Worm (Caenorhabditis elegans) whole organism, midembryonic: ENCODE data around the gene Y53C12A.8.

Source experiments
- med-1 ChIP-seq: sonication (generic microtip); optimal IDR thresholded peaks from 2 replicates; lab custom pipeline; 2017; ENCODE audit warnings: missing genetic modification characterization, mild to moderate bottlenecking, missing compliant biosample characterization, antibody characterized with exemption, missing genetic modification reagents; ENCODE audit not compliant: insufficient read depth
- ztf-29 ChIP-seq: fragments of 200-800 bp; sonication (Bioruptor generic); IDR thresholded peaks from 2 replicates; pipeline ENCODE4 v1.3.6; 2022; ENCODE audit warnings: missing genetic modification reagents, missing genetic modification characterization, missing compliant biosample characterization

ce11 chrII:9713083-9713482 is 12.8 kb upstream of the Y53C12A.8 start:
- TF ChIP-seq ztf-29 (GFP tag; lab: Robert Waterston, UW) = no peak
- TF ChIP-seq med-1 (GFP tag; lab: Kevin White, UChicago) = no peak
